Fruit fly (Drosophila melanogaster) whole organism, embryonic: ENCODE results near the gene CG15912.

Experiments used
- Aef1 ChIP-seq: fragments of 200-800 bp; sonication (Bioruptor generic); IDR thresholded peaks from 3 replicates; pipeline ENCODE4 v1.3.6; 2022; ENCODE audit warnings: missing biosample characterization, missing genetic modification characterization
- C15 ChIP-seq: fragments of 200-800 bp; sonication (Bioruptor generic); IDR thresholded peaks from 3 replicates; pipeline ENCODE4 v1.3.6; 2022; ENCODE audit warnings: missing biosample characterization, missing genetic modification characterization
- CG10959 ChIP-seq: fragments of 200-800 bp; sonication (Bioruptor generic); IDR thresholded peaks from 2 replicates; pipeline ENCODE4 v1.3.6; 2022; ENCODE audit warnings: missing biosample characterization, missing genetic modification characterization
- CG11085 ChIP-seq: fragments of 200-800 bp; sonication (Bioruptor generic); IDR thresholded peaks from 2 replicates; pipeline ENCODE4 v1.3.6; 2022; ENCODE audit warnings: missing biosample characterization, missing genetic modification characterization
- CG11723 ChIP-seq: fragments of 200-800 bp; sonication (Bioruptor generic); optimal IDR thresholded peaks from 2 replicates; lab custom pipeline; 2017; ENCODE audit warnings: missing biosample characterization, mild to moderate bottlenecking, missing genetic modification characterization
- CG12236 ChIP-seq: fragments of 200-800 bp; sonication (Bioruptor generic); optimal IDR thresholded peaks from 2 replicates; lab custom pipeline; 2016; ENCODE audit warnings: missing biosample characterization, missing genetic modification characterization
- CG13424 ChIP-seq: fragments of 200-800 bp; sonication (Bioruptor generic); optimal IDR thresholded peaks from 2 replicates; lab custom pipeline; 2019; ENCODE audit warnings: missing biosample characterization, mild to moderate bottlenecking, missing genetic modification characterization, moderate library complexity
- CG14667 ChIP-seq: fragments of 200-800 bp; sonication (Bioruptor generic); IDR thresholded peaks from 2 replicates; pipeline ENCODE4 v1.3.6; 2022; ENCODE audit warnings: missing biosample characterization, missing genetic modification characterization
- CG14860 ChIP-seq: fragments of 200-800 bp; sonication (Bioruptor generic); IDR thresholded peaks from 3 replicates; pipeline ENCODE4 v1.3.6; 2022; ENCODE audit warnings: missing biosample characterization, missing genetic modification characterization; ENCODE audit not compliant: partially characterized antibody
- CG15011 ChIP-seq: fragments of 200-800 bp; sonication (Bioruptor generic); optimal IDR thresholded peaks from 3 replicates; lab custom pipeline; 2018; ENCODE audit warnings: missing biosample characterization, mild to moderate bottlenecking, missing genetic modification characterization
- CG15601 ChIP-seq: fragments of 200-800 bp; sonication (Bioruptor generic); optimal IDR thresholded peaks from 3 replicates; lab custom pipeline; 2019; ENCODE audit warnings: missing biosample characterization, mild to moderate bottlenecking, missing genetic modification characterization, moderate library complexity
- CG15696 ChIP-seq: fragments of 200-800 bp; sonication (Bioruptor generic); optimal IDR thresholded peaks from 2 replicates; lab custom pipeline; 2019; ENCODE audit warnings: missing biosample characterization, mild to moderate bottlenecking, missing genetic modification characterization, moderate library complexity
- CG31441 ChIP-seq: fragments of 200-800 bp; sonication (Bioruptor generic); IDR thresholded peaks from 2 replicates; pipeline ENCODE4 v1.3.6; 2022; ENCODE audit warnings: missing biosample characterization, missing genetic modification characterization
- CG34376 ChIP-seq: fragments of 200-800 bp; sonication (Bioruptor generic); optimal IDR thresholded peaks from 2 replicates; lab custom pipeline; 2018; ENCODE audit warnings: missing biosample characterization, mild to moderate bottlenecking, missing genetic modification characterization
- CG4282 ChIP-seq: fragments of 200-800 bp; sonication (Bioruptor generic); optimal IDR thresholded peaks from 2 replicates; lab custom pipeline; 2016; ENCODE audit warnings: missing biosample characterization, missing genetic modification characterization
- CG43689 ChIP-seq: fragments of 200-800 bp; sonication (Bioruptor generic); IDR thresholded peaks from 2 replicates; pipeline ENCODE4 v1.3.6; 2022; ENCODE audit warnings: missing biosample characterization, missing genetic modification characterization
- CG4707 ChIP-seq: fragments of 200-800 bp; sonication (Bioruptor generic); optimal IDR thresholded peaks from 2 replicates; lab custom pipeline; 2018; ENCODE audit warnings: missing biosample characterization, mild to moderate bottlenecking, missing genetic modification characterization, moderate library complexity
- CG9609 ChIP-seq: fragments of 200-800 bp; sonication (Bioruptor generic); optimal IDR thresholded peaks from 3 replicates; lab custom pipeline; 2016; ENCODE audit warnings: missing biosample characterization, missing genetic modification characterization
- CG9876 ChIP-seq: fragments of 200-800 bp; sonication (Bioruptor generic); optimal IDR thresholded peaks from 2 replicates; lab custom pipeline; 2016; ENCODE audit warnings: missing biosample characterization, missing genetic modification characterization
- Doc2 ChIP-seq: fragments of 200-800 bp; sonication (Bioruptor generic); IDR thresholded peaks from 2 replicates; pipeline ENCODE4 v1.3.6; 2022; ENCODE audit warnings: missing biosample characterization, missing genetic modification characterization
- E2f1 ChIP-seq: fragments of 200-800 bp; sonication (Bioruptor generic); IDR thresholded peaks from 2 replicates; pipeline ENCODE4 v1.3.6; 2022; ENCODE audit warnings: missing biosample characterization, missing genetic modification characterization
- E2f2 ChIP-seq: fragments of 200-800 bp; sonication (Bioruptor generic); IDR thresholded peaks from 2 replicates; pipeline ENCODE4 v1.3.6; 2022; ENCODE audit warnings: missing biosample characterization, missing genetic modification characterization
- Gsc ChIP-seq: fragments of 200-800 bp; sonication (Bioruptor generic); IDR thresholded peaks from 2 replicates; pipeline ENCODE4 v1.3.6; 2022; ENCODE audit warnings: missing biosample characterization, missing genetic modification characterization
- Gug ChIP-seq: fragments of 200-800 bp; sonication (Bioruptor generic); IDR thresholded peaks from 4 replicates; pipeline ENCODE4 v1.3.6; 2022; ENCODE audit warnings: missing biosample characterization, missing genetic modification characterization
- H15 ChIP-seq: fragments of 200-800 bp; sonication (Bioruptor generic); IDR thresholded peaks from 3 replicates; pipeline ENCODE4 v1.3.6; 2022; ENCODE audit warnings: missing biosample characterization, missing genetic modification characterization
- HHEX ChIP-seq: fragments of 200-800 bp; sonication (Bioruptor generic); optimal IDR thresholded peaks from 3 replicates; lab custom pipeline; 2017; ENCODE audit warnings: missing biosample characterization, mild to moderate bottlenecking, missing genetic modification characterization, missing genetic modification reagents
- Mrtf ChIP-seq: fragments of 200-800 bp; sonication (Bioruptor generic); IDR thresholded peaks from 3 replicates; pipeline ENCODE4 v1.3.6; 2022; ENCODE audit warnings: missing biosample characterization, missing genetic modification characterization
- NFAT ChIP-seq: fragments of 200-800 bp; sonication (Bioruptor generic); IDR thresholded peaks from 2 replicates; pipeline ENCODE4 v1.3.6; 2022; ENCODE audit warnings: missing biosample characterization, missing genetic modification characterization
- Nf-YC ChIP-seq: fragments of 200-800 bp; optimal IDR thresholded peaks from 3 replicates; lab custom pipeline; 2019; ENCODE audit warnings: missing biosample characterization, mild to moderate bottlenecking, missing genetic modification characterization, moderate library complexity
- Optix ChIP-seq: fragments of 200-800 bp; sonication (Bioruptor generic); IDR thresholded peaks from 3 replicates; pipeline ENCODE4 v1.3.6; 2022; ENCODE audit warnings: missing biosample characterization, missing genetic modification characterization
- Scr ChIP-seq: fragments of 200-800 bp; sonication (Bioruptor generic); IDR thresholded peaks from 2 replicates; pipeline ENCODE4 v1.3.6; 2022; ENCODE audit warnings: missing biosample characterization, missing genetic modification characterization; ENCODE audit not compliant: partially characterized antibody
- TFAM ChIP-seq: fragments of 200-800 bp; sonication (Bioruptor generic); optimal IDR thresholded peaks from 2 replicates; lab custom pipeline; 2017; ENCODE audit warnings: missing biosample characterization, missing genetic modification characterization, inconsistent platforms
- ab ChIP-seq: fragments of 200-800 bp; sonication (Bioruptor generic); optimal IDR thresholded peaks from 2 replicates; lab custom pipeline; 2016; ENCODE audit warnings: missing biosample characterization, missing genetic modification characterization
- chn ChIP-seq: fragments of 200-800 bp; sonication (Bioruptor generic); optimal IDR thresholded peaks from 2 replicates; lab custom pipeline; 2016; ENCODE audit warnings: missing biosample characterization, missing genetic modification characterization
- ci ChIP-seq: fragments of 200-800 bp; sonication (Bioruptor generic); IDR thresholded peaks from 3 replicates; pipeline ENCODE4 v1.3.6; 2022; ENCODE audit warnings: missing biosample characterization, missing genetic modification characterization
- dan ChIP-seq: fragments of 200-800 bp; sonication (Bioruptor generic); IDR thresholded peaks from 2 replicates; pipeline ENCODE4 v1.3.6; 2022; ENCODE audit warnings: missing biosample characterization, missing genetic modification characterization
- hkb ChIP-seq, 2 experiments: fragments of 200-800 bp in 1 of 2; fragments of >200 bp in 1 of 2; sonication (Bioruptor generic) in 1 of 2; IDR thresholded peaks in 1 of 2; optimal IDR thresholded peaks in 1 of 2; 2 replicates each; pipeline versions ENCODE4 v1.3.6 to Lab custom; 2017 to 2022; ENCODE audit warnings: missing biosample characterization in 1 of 2, missing genetic modification characterization in 1 of 2
- jigr1 ChIP-seq: fragments of 200-800 bp; sonication (Bioruptor generic); IDR thresholded peaks from 3 replicates; pipeline ENCODE4 v1.3.6; 2022; ENCODE audit warnings: missing biosample characterization, missing genetic modification characterization
- kay ChIP-seq: fragments of 200-800 bp; sonication (Bioruptor generic); optimal IDR thresholded peaks from 2 replicates; lab custom pipeline; 2016; ENCODE audit warnings: missing biosample characterization, missing genetic modification characterization
- lola ChIP-seq, 3 experiments: fragments of >200 bp in 2 of 3; fragments of 200-800 bp in 1 of 3; sonication (Bioruptor generic) in 1 of 3; optimal IDR thresholded peaks; 2 replicates each; lab custom pipeline; 2017 to 2019; ENCODE audit warnings: missing biosample characterization in 3 of 3, missing genetic modification characterization in 3 of 3, mild to moderate bottlenecking in 1 of 3, moderate library complexity in 1 of 3
- nerfin-2 ChIP-seq: fragments of 200-800 bp; sonication (Bioruptor generic); IDR thresholded peaks from 2 replicates; pipeline ENCODE4 v1.3.6; 2022; ENCODE audit warnings: missing biosample characterization, missing genetic modification characterization; ENCODE audit not compliant: partially characterized antibody
- pnt ChIP-seq: fragments of 200-800 bp; sonication (Bioruptor generic); optimal IDR thresholded peaks from 3 replicates; lab custom pipeline; 2016; ENCODE audit warnings: missing biosample characterization, missing genetic modification characterization
- pros ChIP-seq: fragments of 200-800 bp; sonication (Bioruptor generic); optimal IDR thresholded peaks from 3 replicates; lab custom pipeline; 2019; ENCODE audit warnings: missing biosample characterization, mild to moderate bottlenecking, missing genetic modification characterization, moderate library complexity
- sima ChIP-seq: fragments of 200-800 bp; sonication (Bioruptor generic); optimal IDR thresholded peaks from 2 replicates; lab custom pipeline; 2016; ENCODE audit warnings: missing biosample characterization, missing genetic modification characterization
- tll ChIP-seq, 2 experiments: fragments of 200-800 bp in 1 of 2; fragments of >200 bp in 1 of 2; sonication (Bioruptor generic) in 1 of 2; optimal IDR thresholded peaks; 2 replicates each; lab custom pipeline; 2017 to 2019; ENCODE audit warnings: missing biosample characterization in 2 of 2, missing genetic modification characterization in 2 of 2, mild to moderate bottlenecking in 1 of 2, moderate library complexity in 1 of 2
- trh ChIP-seq: fragments of 200-800 bp; sonication (Bioruptor generic); optimal IDR thresholded peaks from 2 replicates; lab custom pipeline; 2016; ENCODE audit warnings: missing biosample characterization, missing genetic modification characterization
- unpg ChIP-seq: fragments of 200-800 bp; sonication (Bioruptor generic); optimal IDR thresholded peaks from 3 replicates; lab custom pipeline; 2018; ENCODE audit warnings: missing biosample characterization, mild to moderate bottlenecking, missing genetic modification characterization, moderate library complexity
- zen2 ChIP-seq: fragments of 200-800 bp; sonication (Bioruptor generic); IDR thresholded peaks from 3 replicates; pipeline ENCODE4 v1.3.6; 2022; ENCODE audit warnings: missing biosample characterization, missing genetic modification characterization; ENCODE audit not compliant: partially characterized antibody
- zf30C ChIP-seq: fragments of 200-800 bp; sonication (Bioruptor generic); optimal IDR thresholded peaks from 3 replicates; lab custom pipeline; 2018; ENCODE audit warnings: missing biosample characterization, mild to moderate bottlenecking, missing genetic modification characterization
- zfh2 ChIP-seq: fragments of 200-800 bp; sonication (Bioruptor generic); optimal IDR thresholded peaks from 2 replicates; lab custom pipeline; 2016; ENCODE audit warnings: missing biosample characterization, missing genetic modification characterization

The CG15912 gene

DNA sequence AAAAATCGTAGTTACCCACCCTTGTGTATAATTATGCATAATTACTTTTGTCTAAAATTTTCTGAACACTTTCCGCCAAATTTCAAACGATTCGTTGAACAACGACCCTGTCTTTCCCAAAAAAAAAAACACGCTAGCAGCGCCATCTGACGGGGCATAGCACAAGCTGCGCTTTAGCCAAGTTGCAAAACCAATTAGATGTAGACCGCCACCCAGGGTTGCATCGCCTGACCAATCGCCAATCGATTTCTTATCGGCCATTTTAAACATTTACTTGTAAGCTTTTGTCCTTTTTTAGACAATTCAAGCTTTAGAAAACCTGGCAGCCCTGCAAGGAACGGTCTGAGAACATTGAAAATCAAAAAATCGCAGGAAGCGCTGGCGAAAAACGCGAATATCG is 19.0 kb upstream of the CG15912 start, which contains the start of gene CG3556 (continued):
- peak; percentile 49 for TF ChIP-seq CG15601
- peak; percentile 46 for TF ChIP-seq CG9876 (GFP tag; lab: Kevin White, UChicago)
- no peak for TF ChIP-seq lola (GFP tag; optimal IDR thresholded peaks at IDR 0.05; lab: Kevin White, UChicago)
- no peak for TF ChIP-seq CG15011 (GFP tag; lab: Kevin White, UChicago)
- no peak for TF ChIP-seq CG11723 (GFP tag; lab: Kevin White, UChicago)
- TF ChIP-seq Doc2 (GFP tag; lab: Robert Waterston, UW): no peak
- TF ChIP-seq Gug (GFP tag; lab: Robert Waterston, UW): peak; percentile 39; the same call in 1 of the 4 replicates
- TF ChIP-seq E2f2 (GFP tag; lab: Robert Waterston, UW): peak; percentile 94
- no peak for TF ChIP-seq Aef1
- TF ChIP-seq NFAT (GFP tag; lab: Robert Waterston, UW): 0 out of 2 replicates have a peak, but pooled peaks have one; percentile 58
- TF ChIP-seq TFAM (GFP tag; lab: Kevin White, UChicago): no peak
- no peak for TF ChIP-seq HHEX (GFP tag; lab: Kevin White, UChicago)
- no peak for TF ChIP-seq ab
- TF ChIP-seq CG9609 (GFP tag; lab: Kevin White, UChicago): peak; percentile 25
- TF ChIP-seq CG12236: no peak
- no peak for TF ChIP-seq CG31441 (GFP tag; lab: Robert Waterston, UW)
- peak; percentile 45; the same call in 1 of the 2 replicates for TF ChIP-seq CG10959 (GFP tag; lab: Robert Waterston, UW)
- peak; percentile 56 for TF ChIP-seq hkb (optimal IDR thresholded peaks at IDR 0.05; lab: Kevin White, UChicago)
- TF ChIP-seq hkb (GFP tag; IDR thresholded peaks at IDR 0.05; lab: Robert Waterston, UW): peak; percentile 51
- TF ChIP-seq zf30C (GFP tag; lab: Kevin White, UChicago): no peak
- no peak for TF ChIP-seq kay
- TF ChIP-seq unpg (GFP tag; lab: Kevin White, UChicago): no peak
- peak; percentile 29; the same call in 1 of the 2 replicates for TF ChIP-seq E2f1 (GFP tag; lab: Robert Waterston, UW)
- TF ChIP-seq ci (GFP tag; lab: Robert Waterston, UW): peak; percentile 88
- no peak for TF ChIP-seq CG4707
- TF ChIP-seq H15 (GFP tag; lab: Robert Waterston, UW): peak; percentile 66; the same call in 2 of the 3 replicates
- TF ChIP-seq Gsc: no peak
- 0 out of 3 replicates have a peak, but pooled peaks have one; percentile 40 for TF ChIP-seq Optix
- TF ChIP-seq tll (GFP tag; optimal IDR thresholded peaks at IDR 0.05; lab: Kevin White, UChicago): no peak
- TF ChIP-seq sima: no peak
- TF ChIP-seq pros (GFP tag; lab: Kevin White, UChicago): no peak
- TF ChIP-seq nerfin-2: peak; percentile 76
- TF ChIP-seq dan: no peak
- TF ChIP-seq CG13424: peak; percentile 47
- TF ChIP-seq trh (GFP tag; lab: Kevin White, UChicago): no peak
- no peak for TF ChIP-seq CG11085
- TF ChIP-seq zen2 (GFP tag; lab: Robert Waterston, UW): peak; percentile 62; the same call in 2 of the 3 replicates
- TF ChIP-seq CG43689 (GFP tag; lab: Robert Waterston, UW): no peak
- TF ChIP-seq Scr (GFP tag; lab: Robert Waterston, UW): peak; percentile 52
- TF ChIP-seq CG34376 (GFP tag; lab: Kevin White, UChicago): no peak
- TF ChIP-seq Mrtf (GFP tag; lab: Robert Waterston, UW): 0 out of 3 replicates have a peak, but pooled peaks have one; percentile 26
- TF ChIP-seq CG4282 (GFP tag; lab: Kevin White, UChicago): peak; percentile 40
- TF ChIP-seq CG14860 (GFP tag; lab: Robert Waterston, UW): peak; percentile 54; the same call in 2 of the 3 replicates
- peak; percentile 10 for TF ChIP-seq pnt (GFP tag; lab: Kevin White, UChicago)
- TF ChIP-seq zfh2: peak; percentile 13
- no peak for TF ChIP-seq Nf-YC
- peak; percentile 37; the same call in 1 of the 2 replicates for TF ChIP-seq CG14667 (GFP tag; lab: Robert Waterston, UW)
- peak; percentile 3 for TF ChIP-seq CG15696 (tag; lab: Kevin White, UChicago)
- no peak for TF ChIP-seq chn (GFP tag; lab: Kevin White, UChicago)
- no peak for TF ChIP-seq jigr1 (GFP tag; lab: Robert Waterston, UW)
- TF ChIP-seq C15 (GFP tag; lab: Robert Waterston, UW): no peak
